Worm (Caenorhabditis elegans): ENCODE measurements around the gene csr-1.

DNA sequence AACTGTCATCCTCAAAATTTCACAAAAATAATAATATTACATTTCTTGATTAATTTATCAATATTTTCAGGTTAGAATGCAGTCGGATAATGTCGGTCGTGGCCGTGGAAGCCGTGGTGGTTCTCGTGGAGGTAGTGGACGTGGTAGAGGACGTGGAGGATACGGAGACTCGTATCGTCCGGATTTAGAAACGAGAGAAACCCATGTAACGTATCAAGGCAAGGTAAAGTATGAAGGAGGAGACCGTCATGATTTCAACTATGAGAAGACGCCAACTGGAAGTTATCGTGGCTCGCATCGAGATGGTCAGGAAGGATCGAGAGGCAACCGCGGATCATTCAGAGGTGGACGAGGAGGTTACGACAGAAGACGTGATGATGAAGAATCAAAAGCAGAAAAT lies 437 bp downstream of the csr-1 start, which contains the start of gene frpr-10:
- TF ChIP-seq ceh-48 (tag; optimal IDR thresholded peaks at IDR 0.05) (no peak), ama-1 (optimal IDR thresholded peaks at IDR 0.05) (no peak), pat-9 (tag; optimal IDR thresholded peaks at IDR 0.05) (no peak), fax-1 (tag; optimal IDR thresholded peaks at IDR 0.05) (no peak), hlh-8 (tag; optimal IDR thresholded peaks at IDR 0.05) (no peak), pax-1 (tag; optimal IDR thresholded peaks at IDR 0.05) (no peak), mec-3 (tag; optimal IDR thresholded peaks at IDR 0.05; ENCODE audit: borderline replicate concordance) (no peak), ahr-1 (tag; optimal IDR thresholded peaks at IDR 0.05) (no peak), elt-4 (tag; optimal IDR thresholded peaks at IDR 0.05) (no peak), pqm-1 (tag; optimal IDR thresholded peaks at IDR 0.05) (no peak), zip-5 (tag; optimal IDR thresholded peaks at IDR 0.05) (no peak), fkh-10 (GFP tag; optimal IDR thresholded peaks at IDR 0.05) (no peak)
